Worm (Caenorhabditis elegans) whole organism, late embryonic: ENCODE measurements around the gene srtx-1.

Experiments used
- ama-1 ChIP-seq: fragments of 150-350 bp; optimal IDR thresholded peaks from 2 replicates; lab custom pipeline; 2014
- ceh-31 ChIP-seq: sonication (generic microtip); optimal IDR thresholded peaks from 2 replicates; lab custom pipeline; 2016; ENCODE audit warnings: missing genetic modification characterization, missing compliant biosample characterization
- fax-1 ChIP-seq: sonication (generic microtip); optimal IDR thresholded peaks from 2 replicates; lab custom pipeline; 2016; ENCODE audit warnings: missing genotype, missing genetic modification characterization, missing compliant biosample characterization
- hlh-6 ChIP-seq: sonication (generic microtip); optimal IDR thresholded peaks from 2 replicates; lab custom pipeline; 2016; ENCODE audit warnings: missing genotype, missing genetic modification characterization, missing compliant biosample characterization
- nfya-1 ChIP-seq: sonication (generic microtip); optimal IDR thresholded peaks from 2 replicates; lab custom pipeline; 2017; ENCODE audit warnings: missing genetic modification characterization, mild to moderate bottlenecking, missing compliant biosample characterization, antibody characterized with exemption, moderate library complexity
- nhr-11 ChIP-seq: fragments of 150-350 bp; optimal IDR thresholded peaks from 2 replicates; lab custom pipeline; 2014; ENCODE audit warnings: missing biosample characterization, missing genetic modification characterization
- pha-4 ChIP-seq: fragments of 150-350 bp; optimal IDR thresholded peaks from 2 replicates; lab custom pipeline; 2018; ENCODE audit warnings: missing biosample characterization, missing genetic modification reagents, missing genetic modification characterization
- sox-2 ChIP-seq: fragments of 200-800 bp; sonication (Bioruptor generic); IDR thresholded peaks from 2 replicates; pipeline ENCODE4 v1.3.6; 2022; ENCODE audit warnings: missing genetic modification reagents, missing genetic modification characterization, missing compliant biosample characterization
- tbx-2 ChIP-seq: sonication (generic microtip); optimal IDR thresholded peaks from 2 replicates; lab custom pipeline; 2016; ENCODE audit warnings: missing genetic modification characterization, missing compliant biosample characterization
- unc-86 ChIP-seq: sonication (generic microtip); optimal IDR thresholded peaks from 2 replicates; lab custom pipeline; 2016; ENCODE audit warnings: missing genetic modification characterization, missing compliant biosample characterization

DNA sequence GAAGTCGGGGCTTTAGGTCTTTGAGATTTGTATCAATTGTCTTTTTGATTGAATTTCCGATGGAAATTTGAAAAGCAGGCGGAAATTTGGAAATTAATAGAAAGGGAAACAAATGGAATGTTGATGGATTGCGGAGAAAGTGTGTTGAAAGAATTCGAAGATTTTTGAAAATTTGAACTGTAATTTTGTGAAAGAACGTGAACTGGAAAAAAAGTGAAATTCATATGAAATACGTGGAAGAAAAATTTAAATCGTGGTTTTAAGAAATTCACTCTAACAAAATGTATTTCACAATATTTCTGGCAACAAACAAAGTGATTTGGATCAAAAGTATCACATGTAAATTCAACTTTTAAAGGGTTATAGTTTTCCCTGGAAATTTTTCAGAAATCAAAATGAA lies 25.0 kb downstream of the srtx-1 start, which contains the start of gene B0496.1:
- TF ChIP-seq unc-86 (tag; lab: Kevin White, UChicago) (no peak), ceh-31 (no peak), pha-4 (tag; lab: Kevin White, UChicago) (no peak), nhr-11 (tag; lab: Kevin White, UChicago) (no peak), fax-1 (tag; lab: Kevin White, UChicago) (no peak), ama-1 (no peak), nfya-1 (tag; lab: Kevin White, UChicago) (no peak), tbx-2 (tag; lab: Kevin White, UChicago) (no peak), sox-2 (GFP tag; lab: Robert Waterston, UW) (no peak), hlh-6 (tag; lab: Kevin White, UChicago) (no peak)
